Worm (Caenorhabditis elegans): ENCODE results near the gene bath-33.

bath-33 gene

DNA sequence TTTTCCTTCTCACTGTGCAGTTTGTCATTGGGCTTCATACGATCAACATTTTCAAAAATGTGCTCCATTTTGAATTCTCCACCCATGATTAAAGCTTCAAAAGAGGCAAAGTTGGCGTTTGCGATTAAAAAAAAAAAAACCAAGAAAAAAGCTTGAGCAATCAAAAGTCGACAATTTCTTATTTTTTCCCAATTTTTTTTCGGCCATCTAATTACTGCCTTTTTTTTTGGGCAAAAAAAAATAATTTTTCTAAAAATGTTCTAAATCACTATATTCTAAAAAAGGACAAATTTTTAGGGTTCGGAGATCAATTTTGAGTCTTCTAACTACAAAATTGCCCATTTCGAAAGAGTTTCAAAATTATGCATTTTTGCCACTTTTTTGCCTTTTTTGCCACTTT, 29.9 kb downstream of the bath-33 start, which contains the start of gene K05F6.10:
TSS of gene K05F6.10 (minus strand) at position 101 of the 400 bp plus-strand sequence.
- TF ChIP-seq tbx-2 (tag; optimal IDR thresholded peaks at IDR 0.05) (no peak), lin-15B (tag; optimal IDR thresholded peaks at IDR 0.05) (no peak), nfya-1 (tag; optimal IDR thresholded peaks at IDR 0.05; ENCODE audit: insufficient read depth) (no peak), nhr-77 (tag; optimal IDR thresholded peaks at IDR 0.05) (no peak), ZK546.5 (tag; optimal IDR thresholded peaks at IDR 0.05) (no peak), nhr-76 (tag; optimal IDR thresholded peaks at IDR 0.05) (no peak), fos-1 (tag; optimal IDR thresholded peaks at IDR 0.05) (no peak), lin-39 (tag; optimal IDR thresholded peaks at IDR 0.05) (no peak), R02D3.7 (tag; optimal IDR thresholded peaks at IDR 0.05) (no peak), unc-62 (GFP tag; optimal IDR thresholded peaks at IDR 0.05) (no peak), lsy-12 (tag; optimal IDR thresholded peaks at IDR 0.05) (no peak), egl-27 (tag; optimal IDR thresholded peaks at IDR 0.05) (no peak), egl-5 (tag; optimal IDR thresholded peaks at IDR 0.05) (no peak), ztf-4 (tag; optimal IDR thresholded peaks at IDR 0.05) (no peak), ama-1 (optimal IDR thresholded peaks at IDR 0.05) (no peak), nhr-43 (tag; optimal IDR thresholded peaks at IDR 0.05; ENCODE audit: poor library complexity, severe bottlenecking) (no peak), nhr-25 (tag; optimal IDR thresholded peaks at IDR 0.05) (no peak), elt-2 (tag; optimal IDR thresholded peaks at IDR 0.05) (no peak), jun-1 (tag; optimal IDR thresholded peaks at IDR 0.05) (no peak), pha-4 (tag; optimal IDR thresholded peaks at IDR 0.05) (no peak)

DNA sequence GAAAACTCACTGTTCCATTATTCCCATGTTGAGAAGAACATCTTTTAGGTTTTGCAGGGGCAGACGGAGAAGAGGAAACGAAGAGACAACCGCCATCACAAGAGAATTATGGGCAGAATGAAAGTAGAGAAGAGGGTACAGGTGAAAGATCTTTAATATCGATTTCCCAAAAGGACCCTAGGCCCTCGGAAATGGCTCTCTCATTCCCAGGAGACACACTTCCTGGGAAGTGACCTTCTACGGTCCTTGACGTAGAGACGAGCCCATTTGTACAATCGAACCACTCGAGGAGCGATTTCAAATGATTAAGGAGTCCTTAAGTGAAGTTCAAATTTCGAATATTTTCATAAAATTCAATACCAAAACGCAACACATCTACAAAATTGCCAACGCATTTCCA, 34.9 kb downstream of the bath-33 start, which contains the start of gene fbxb-46:
TSS of gene fbxb-46 (minus strand) at position 101 of the 400 bp plus-strand sequence.
- TF ChIP-seq ZK546.5 (tag; optimal IDR thresholded peaks at IDR 0.05) (no peak), ztf-11 (tag; optimal IDR thresholded peaks at IDR 0.05) (no peak), zag-1 (tag; optimal IDR thresholded peaks at IDR 0.05) (no peak), sea-2 (GFP tag; optimal IDR thresholded peaks at IDR 0.05) (no peak), hmg-11 (tag; optimal IDR thresholded peaks at IDR 0.05) (no peak), ama-1 (optimal IDR thresholded peaks at IDR 0.05) (no peak), nhr-76 (tag; optimal IDR thresholded peaks at IDR 0.05) (no peak), snpc-4 (tag; optimal IDR thresholded peaks at IDR 0.05) (no peak), pha-4 (tag; optimal IDR thresholded peaks at IDR 0.05) (no peak), nhr-77 (tag; optimal IDR thresholded peaks at IDR 0.05) (no peak), ceh-9 (tag; optimal IDR thresholded peaks at IDR 0.05) (no peak), skn-1 (tag; optimal IDR thresholded peaks at IDR 0.05) (no peak), ceh-28 (tag; optimal IDR thresholded peaks at IDR 0.05) (no peak), egl-5 (tag; optimal IDR thresholded peaks at IDR 0.05) (no peak), eor-1 (tag; optimal IDR thresholded peaks at IDR 0.05) (no peak), nhr-11 (tag; optimal IDR thresholded peaks at IDR 0.05) (no peak), lin-39 (tag; optimal IDR thresholded peaks at IDR 0.05) (no peak), elt-3 (tag; optimal IDR thresholded peaks at IDR 0.05) (no peak)

- TF ChIP-seq zag-1 (tag; optimal IDR thresholded peaks at IDR 0.05) = no peak
- no peak for TF ChIP-seq jun-1 (tag; optimal IDR thresholded peaks at IDR 0.05)
- no peak for TF ChIP-seq mml-1 (tag; optimal IDR thresholded peaks at IDR 0.05)
- no peak for TF ChIP-seq lin-39 (tag; optimal IDR thresholded peaks at IDR 0.05)
- TF ChIP-seq snpc-4 (tag; optimal IDR thresholded peaks at IDR 0.05) = no peak
- no peak for TF ChIP-seq eor-1 (tag; optimal IDR thresholded peaks at IDR 0.05)
- TF ChIP-seq egl-27 (tag; optimal IDR thresholded peaks at IDR 0.05) = no peak
- no peak for TF ChIP-seq nhr-25 (tag; optimal IDR thresholded peaks at IDR 0.05)
- no peak for TF ChIP-seq nhr-77 (tag; optimal IDR thresholded peaks at IDR 0.05)
- TF ChIP-seq nhr-43 (tag; optimal IDR thresholded peaks at IDR 0.05; ENCODE audit: poor library complexity, severe bottlenecking) = no peak
- TF ChIP-seq unc-39 (tag; optimal IDR thresholded peaks at IDR 0.05) = no peak
- TF ChIP-seq tbx-2 (tag; optimal IDR thresholded peaks at IDR 0.05) = no peak
- TF ChIP-seq mdl-1 (tag; optimal IDR thresholded peaks at IDR 0.05) = no peak
- no peak for TF ChIP-seq nfya-1 (tag; optimal IDR thresholded peaks at IDR 0.05; ENCODE audit: insufficient read depth)
- no peak for TF ChIP-seq unc-62 (GFP tag; optimal IDR thresholded peaks at IDR 0.05)
- no peak for TF ChIP-seq ztf-4 (tag; optimal IDR thresholded peaks at IDR 0.05)
- TF ChIP-seq ceh-16 (tag; optimal IDR thresholded peaks at IDR 0.05) = no peak
- TF ChIP-seq fkh-10 (GFP tag; optimal IDR thresholded peaks at IDR 0.05) = no peak
- no peak for TF ChIP-seq nhr-67 (tag; optimal IDR thresholded peaks at IDR 0.05)
Measured at ce11 chrII:1568214-1568613, 37.8 kb downstream of the bath-33 start, which contains the start of gene fbxb-49. TSS of gene fbxb-49 (plus strand) at chrII:1568514.

DNA sequence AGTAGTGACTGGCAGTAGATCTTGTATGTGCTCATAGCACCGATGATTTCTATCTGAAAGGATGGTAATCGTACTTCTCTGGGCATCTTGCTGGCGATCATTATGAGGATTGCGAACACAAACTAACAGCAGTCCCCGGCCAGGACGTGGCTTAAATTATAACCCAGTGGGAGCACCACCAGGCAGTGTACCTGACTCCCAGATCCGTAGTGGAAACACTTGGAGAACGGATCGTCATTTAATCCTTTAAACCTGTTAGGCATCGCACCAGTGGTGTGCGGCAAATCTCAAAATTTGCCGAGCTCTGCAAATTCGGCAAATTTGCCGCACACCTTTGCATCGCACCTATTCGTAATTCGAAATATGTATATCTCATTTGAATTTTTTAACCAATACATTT, 38.3 kb downstream of the bath-33 start, which contains the start of gene K05F6.8:
TSS of gene K05F6.8 (minus strand) at position 101 of the 400 bp plus-strand sequence.
- TF ChIP-seq pqm-1 (tag; optimal IDR thresholded peaks at IDR 0.05) (no peak), nhr-237 (tag; optimal IDR thresholded peaks at IDR 0.05) (no peak), hmg-11 (tag; optimal IDR thresholded peaks at IDR 0.05) (no peak), ZK546.5 (tag; optimal IDR thresholded peaks at IDR 0.05) (no peak), fkh-2 (tag; optimal IDR thresholded peaks at IDR 0.05) (no peak), ztf-11 (tag; optimal IDR thresholded peaks at IDR 0.05) (no peak), lsy-12 (tag; optimal IDR thresholded peaks at IDR 0.05) (no peak), sea-2 (GFP tag; optimal IDR thresholded peaks at IDR 0.05) (no peak), ama-1 (optimal IDR thresholded peaks at IDR 0.05) (no peak), unc-62 (GFP tag; optimal IDR thresholded peaks at IDR 0.05) (no peak), daf-12 (tag; optimal IDR thresholded peaks at IDR 0.05) (no peak), nhr-11 (tag; optimal IDR thresholded peaks at IDR 0.05) (no peak), nhr-76 (tag; optimal IDR thresholded peaks at IDR 0.05) (no peak), ceh-28 (tag; optimal IDR thresholded peaks at IDR 0.05) (no peak), nhr-77 (tag; optimal IDR thresholded peaks at IDR 0.05) (no peak), nhr-12 (tag; optimal IDR thresholded peaks at IDR 0.05) (no peak), unc-39 (tag; optimal IDR thresholded peaks at IDR 0.05) (no peak), ceh-9 (tag; optimal IDR thresholded peaks at IDR 0.05) (no peak)
